Worm (Caenorhabditis elegans) whole organism, L2 larva: Measurements from ENCODE around the gene C05D2.8.

Experiments
- dmd-4 ChIP-seq: sonication (generic microtip); optimal IDR thresholded peaks from 2 replicates; lab custom pipeline; 2017; ENCODE audit warnings: missing biosample characterization, missing genetic modification characterization
- snpc-4 ChIP-seq: fragments of 150-350 bp; optimal IDR thresholded peaks from 2 replicates; lab custom pipeline; 2014; ENCODE audit warnings: missing biosample characterization, missing genetic modification characterization

DNA sequence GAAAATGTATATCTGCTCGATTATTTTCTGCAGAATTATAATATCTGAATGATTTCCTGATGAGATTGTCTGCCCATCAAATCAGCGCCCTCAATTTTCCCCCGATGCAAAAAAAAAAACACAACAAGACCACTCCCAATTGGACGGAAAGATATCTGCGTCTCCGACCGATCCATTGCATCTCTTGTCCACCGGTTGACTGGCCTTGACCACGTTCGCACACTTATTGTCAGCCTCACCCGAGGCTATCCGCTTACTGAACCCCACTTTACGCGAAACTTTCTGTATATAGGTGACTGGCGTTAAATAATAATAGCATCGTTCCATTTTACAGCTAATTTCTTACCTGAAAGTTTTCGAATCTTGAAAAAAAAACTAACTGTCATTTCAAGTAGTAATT is 15.8 kb downstream of the C05D2.8 start:
- TF ChIP-seq snpc-4 (tag; lab: Kevin White, UChicago) (no peak), dmd-4 (tag; lab: Kevin White, UChicago) (no peak)
